Fruit fly (Drosophila melanogaster) Kc167 (cell line): ENCODE measurements around the gene CG17928.

Source experiments
- Myc ChIP-seq: fragments of >200 bp; optimal IDR thresholded peaks from 2 replicates; lab custom pipeline; 2017; ENCODE audit warnings: missing external identifiers
- Sin3A ChIP-seq: fragments of >200 bp; optimal IDR thresholded peaks from 2 replicates; lab custom pipeline; 2018; ENCODE audit warnings: missing external identifiers
- h ChIP-seq: fragments of >200 bp; optimal IDR thresholded peaks from 3 replicates; lab custom pipeline; 2018; ENCODE audit warnings: missing external identifiers
- insv ChIP-seq: fragments of >200 bp; optimal IDR thresholded peaks from 3 replicates; lab custom pipeline; 2018; ENCODE audit warnings: missing external identifiers
- ttk ChIP-seq: sonication (Bioruptor generic); optimal IDR thresholded peaks from 2 replicates; lab custom pipeline; 2017; ENCODE audit warnings: missing external identifiers

- TF ChIP-seq h (lab: Kevin White, UChicago) = no peak
- no peak for TF ChIP-seq Sin3A (lab: Kevin White, UChicago)
- TF ChIP-seq insv (lab: Kevin White, UChicago) = no peak
- no peak for TF ChIP-seq ttk
- no peak for TF ChIP-seq Myc
Measured at dm6 chr2L:16761891-16762290, 29.5 kb upstream of the CG17928 start.
